Fruit fly (Drosophila melanogaster): ENCODE measurements around the gene Ddc.

- no peak for TF ChIP-seq toe (GFP tag; optimal IDR thresholded peaks at IDR 0.05)
- TF ChIP-seq ovo (GFP tag; optimal IDR thresholded peaks at IDR 0.05) = no peak
- TF ChIP-seq Crg-1 (GFP tag; optimal IDR thresholded peaks at IDR 0.05) = no peak
- no peak for TF ChIP-seq CG1620 (GFP tag; optimal IDR thresholded peaks at IDR 0.05)
- no peak for TF ChIP-seq CG33017 (tag; optimal IDR thresholded peaks at IDR 0.05)
Measured at dm6 chr2L:19140984-19141262, 20.8 kb upstream of the Ddc start.
